Worm (Caenorhabditis elegans) whole organism, early embryonic: ENCODE data around the gene B0464.6.

Experiments
- aly-1 ChIP-seq: sonication (generic microtip); optimal IDR thresholded peaks from 2 replicates; lab custom pipeline; 2016; ENCODE audit warnings: missing genetic modification characterization, missing compliant biosample characterization
- tra-4 ChIP-seq: sonication (generic microtip); optimal IDR thresholded peaks from 2 replicates; lab custom pipeline; 2017; ENCODE audit warnings: missing genetic modification characterization, missing compliant biosample characterization

- TF ChIP-seq aly-1 (tag; lab: Kevin White, UChicago) (no peak), tra-4 (tag; lab: Kevin White, UChicago) (no peak)
Measured at ce11 chrIII:9467095-9467494, 1.3 kb upstream of the B0464.6 start, which contains the start of gene baf-1.
